Worm (Caenorhabditis elegans): Measurements from ENCODE around the gene ZK938.3.

DNA sequence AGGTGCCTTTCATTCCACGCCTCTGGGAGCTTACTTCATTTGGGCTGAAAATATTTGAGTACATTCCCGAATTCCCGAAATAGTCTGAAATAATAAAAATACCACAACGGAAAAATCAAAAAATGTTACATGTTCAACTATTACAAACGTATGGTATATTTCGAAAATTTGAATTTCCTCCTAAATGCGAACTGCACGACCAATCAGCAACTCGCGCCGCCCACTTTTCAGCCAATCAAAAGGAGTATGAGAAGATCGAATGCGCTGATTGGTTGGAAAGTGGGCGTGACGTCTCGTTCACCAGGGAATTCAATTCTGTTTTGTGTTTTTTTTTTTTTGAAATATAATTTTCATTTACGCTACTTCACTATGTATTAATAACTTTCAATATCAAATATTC, 34.9 kb upstream of the ZK938.3 start, which contains the start of gene old-1:
- TF ChIP-seq nhr-77 (tag; optimal IDR thresholded peaks at IDR 0.05) = no peak
- no peak for TF ChIP-seq nhr-21 (tag; optimal IDR thresholded peaks at IDR 0.05)
- no peak for TF ChIP-seq ZK546.5 (tag; optimal IDR thresholded peaks at IDR 0.05)
- TF ChIP-seq aly-2 (tag; optimal IDR thresholded peaks at IDR 0.05) = no peak
